Worm (Caenorhabditis elegans): ENCODE data around the gene M163.9.

The M163.9 gene

ce11 chrX:14460412-14460811, 9.0 kb upstream of the M163.9 start, which contains the start of gene Y66C5A.2:
Y66C5A.2 (plus strand) TSS chrX:14460712.
- TF ChIP-seq unc-39 (tag; optimal IDR thresholded peaks at IDR 0.05) (no peak), ceh-32 (tag; optimal IDR thresholded peaks at IDR 0.05; ENCODE audit: poor library complexity) (no peak), php-3 (GFP tag; IDR thresholded peaks at IDR 0.05) (no peak)

DNA sequence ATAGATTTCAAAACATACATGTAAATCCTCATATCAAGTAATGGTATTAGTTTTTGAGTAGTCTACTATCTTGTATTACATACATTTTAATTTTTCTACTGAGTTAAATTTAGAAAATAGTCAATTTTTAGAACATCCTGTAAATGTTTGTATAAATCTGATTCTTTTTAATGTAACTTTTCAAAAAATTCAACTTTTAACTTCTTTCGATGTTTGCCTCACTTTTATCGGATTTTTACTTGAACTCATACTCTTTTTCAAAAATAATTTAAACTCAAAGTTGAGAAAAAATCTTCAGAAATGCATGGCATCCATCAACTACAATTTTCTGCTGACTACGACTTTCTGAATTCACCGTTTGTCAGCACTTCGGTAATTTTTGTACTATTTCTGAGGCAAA, 4.9 kb upstream of the M163.9 start, which contains the start of gene M163.7:
Gene M163.7 (plus strand): TSS at position 301 of the 400 bp plus-strand sequence.
- TF ChIP-seq set-16 (GFP tag; IDR thresholded peaks at IDR 0.05) (no peak), zfp-2 (tag; optimal IDR thresholded peaks at IDR 0.05) (no peak), php-3 (GFP tag; IDR thresholded peaks at IDR 0.05) (no peak), ceh-32 (tag; optimal IDR thresholded peaks at IDR 0.05; ENCODE audit: poor library complexity) (no peak), zip-2 (tag; optimal IDR thresholded peaks at IDR 0.05) (no peak), T20F7.1 (GFP tag; optimal IDR thresholded peaks at IDR 0.05) (no peak), Y48G9A.11 (GFP tag; IDR thresholded peaks at IDR 0.05) (no peak)

DNA sequence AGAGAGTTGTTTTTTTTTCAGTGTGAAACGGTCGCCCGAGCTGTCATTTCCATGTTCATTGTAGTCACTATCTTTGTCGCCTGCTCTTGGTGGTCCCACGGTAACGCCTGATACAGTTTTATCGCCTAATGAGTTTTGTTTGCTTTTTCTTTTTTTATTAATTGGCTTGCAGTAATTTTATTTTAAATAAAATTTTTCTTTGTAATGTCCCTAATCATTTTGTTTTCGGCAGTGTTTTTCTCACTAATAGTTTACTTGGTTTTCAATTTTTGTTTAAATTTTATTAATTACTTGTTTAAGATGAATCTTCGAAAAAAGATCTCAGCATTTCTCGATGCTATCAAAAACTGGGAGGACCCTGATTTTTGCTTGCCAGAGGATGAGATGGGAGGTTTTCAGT, 3.8 kb upstream of the M163.9 start, which contains the start of gene M163.22:
Gene M163.22 (plus strand): TSS at position 301 of the 400 bp plus-strand sequence.
- no peak for TF ChIP-seq daf-19 (GFP tag; conservative IDR thresholded peaks at IDR 0.05)
- no peak for TF ChIP-seq ZK337.2 (GFP tag; IDR thresholded peaks at IDR 0.05)
- no peak for TF ChIP-seq ztf-7 (tag; optimal IDR thresholded peaks at IDR 0.05)
- TF ChIP-seq dmd-9 (GFP tag; IDR thresholded peaks at IDR 0.05) = no peak

- TF ChIP-seq vab-7 (GFP tag; IDR thresholded peaks at IDR 0.05) = no peak
- no peak for TF ChIP-seq egl-43 (GFP tag; IDR thresholded peaks at IDR 0.05)
- TF ChIP-seq mes-2 (tag; optimal IDR thresholded peaks at IDR 0.05; ENCODE audit: poor library complexity, severe bottlenecking) = no peak
- TF ChIP-seq set-16 (GFP tag; IDR thresholded peaks at IDR 0.05) = no peak
- TF ChIP-seq nhr-42 (GFP tag; IDR thresholded peaks at IDR 0.05) = no peak
- no peak for TF ChIP-seq F49E8.2 (tag; optimal IDR thresholded peaks at IDR 0.05; ENCODE audit: borderline replicate concordance)
- TF ChIP-seq ceh-28 (tag; optimal IDR thresholded peaks at IDR 0.05) = no peak
- TF ChIP-seq cey-2 (tag; optimal IDR thresholded peaks at IDR 0.05; ENCODE audit: borderline replicate concordance, insufficient read depth) = no peak
- TF ChIP-seq D1046.2 (GFP tag; IDR thresholded peaks at IDR 0.05) = no peak
- no peak for TF ChIP-seq madf-9 (GFP tag; conservative IDR thresholded peaks at IDR 0.05)
- no peak for TF ChIP-seq zip-11 (GFP tag; IDR thresholded peaks at IDR 0.05)
- TF ChIP-seq tra-1 (GFP tag; IDR thresholded peaks at IDR 0.05) = no peak
- no peak for TF ChIP-seq nhr-111 (GFP tag; optimal IDR thresholded peaks at IDR 0.05)
Observed at ce11 chrX:14466532-14466931, 2.9 kb upstream of the M163.9 start, which contains the start of gene M163.21. M163.21 (plus strand) TSS chrX:14466832.

DNA sequence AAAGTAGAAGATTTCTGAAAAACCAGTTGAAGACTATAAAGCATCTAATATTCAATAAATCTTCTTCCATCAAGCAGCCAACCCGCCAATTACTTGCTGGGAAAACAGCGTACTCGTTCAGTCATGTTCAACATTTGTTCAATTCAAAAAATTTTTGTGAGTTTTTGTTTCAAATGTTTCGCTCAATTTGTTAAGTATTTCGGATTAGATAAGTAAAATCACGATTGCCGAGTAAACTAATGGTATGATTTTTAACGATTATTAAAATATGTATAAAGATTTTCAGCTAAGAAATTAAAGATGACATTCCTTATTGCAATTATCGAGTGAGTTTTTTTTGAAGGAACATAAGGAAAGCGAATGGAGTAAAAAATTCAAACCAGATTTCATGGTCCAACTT, 1.3 kb downstream of the M163.9 start, which contains the start of gene M163.10:
Gene M163.10 (plus strand): TSS at position 301 of the 400 bp plus-strand sequence.
- TF ChIP-seq spr-3 (GFP tag; optimal IDR thresholded peaks at IDR 0.05) (no peak), nhr-28 (tag; optimal IDR thresholded peaks at IDR 0.05) (no peak), nhr-10 (tag; optimal IDR thresholded peaks at IDR 0.05) (no peak), php-3 (GFP tag; IDR thresholded peaks at IDR 0.05) (no peak), ZK337.2 (GFP tag; IDR thresholded peaks at IDR 0.05) (no peak), daf-19 (GFP tag; conservative IDR thresholded peaks at IDR 0.05) (no peak), spr-1 (tag; optimal IDR thresholded peaks at IDR 0.05) (no peak), lsy-2 (tag; optimal IDR thresholded peaks at IDR 0.05) (no peak), ceh-82 (tag; optimal IDR thresholded peaks at IDR 0.05) (no peak), F44E2.7 (GFP tag; IDR thresholded peaks at IDR 0.05) (no peak), nhr-11 (tag; optimal IDR thresholded peaks at IDR 0.05) (no peak), dmd-9 (GFP tag; IDR thresholded peaks at IDR 0.05) (no peak), zip-11 (GFP tag; IDR thresholded peaks at IDR 0.05) (no peak), ZK546.5 (tag; optimal IDR thresholded peaks at IDR 0.05) (no peak), lir-3 (tag; optimal IDR thresholded peaks at IDR 0.05) (no peak), lin-15B (tag; optimal IDR thresholded peaks at IDR 0.05) (no peak), pqm-1 (tag; optimal IDR thresholded peaks at IDR 0.05) (no peak)
